Worm (Caenorhabditis elegans): ENCODE data around the gene C06B8.2.

DNA sequence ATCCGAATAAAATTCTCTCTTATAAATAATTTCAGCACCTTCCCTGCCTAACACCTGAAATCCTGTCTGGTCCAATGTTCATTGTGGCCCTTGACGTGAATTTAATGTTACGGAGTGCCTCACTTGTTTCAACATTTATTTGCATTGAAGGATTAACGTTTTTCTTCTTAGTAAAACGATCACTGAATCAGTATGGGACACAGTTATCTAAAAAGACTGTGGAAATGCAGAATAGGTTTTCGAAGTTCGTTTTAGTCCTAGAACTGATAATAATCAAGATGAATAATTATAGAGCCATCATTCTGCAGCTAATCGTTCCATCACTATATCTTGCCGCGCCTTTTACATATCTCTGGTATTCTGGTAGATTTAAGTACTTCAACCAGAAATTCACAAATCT is 16.6 kb upstream of the C06B8.2 start, which contains the start of gene srh-219:
- no peak for TF ChIP-seq ceh-82 (tag; optimal IDR thresholded peaks at IDR 0.05)
- no peak for TF ChIP-seq nhr-12 (tag; optimal IDR thresholded peaks at IDR 0.05)
- no peak for TF ChIP-seq unc-62 (GFP tag; optimal IDR thresholded peaks at IDR 0.05)
- TF ChIP-seq elt-2 (tag; optimal IDR thresholded peaks at IDR 0.05), result no peak
